Comparison of ENCODE assay signal across 2 fruit fly cellular contexts in the genomic region with DNA sequence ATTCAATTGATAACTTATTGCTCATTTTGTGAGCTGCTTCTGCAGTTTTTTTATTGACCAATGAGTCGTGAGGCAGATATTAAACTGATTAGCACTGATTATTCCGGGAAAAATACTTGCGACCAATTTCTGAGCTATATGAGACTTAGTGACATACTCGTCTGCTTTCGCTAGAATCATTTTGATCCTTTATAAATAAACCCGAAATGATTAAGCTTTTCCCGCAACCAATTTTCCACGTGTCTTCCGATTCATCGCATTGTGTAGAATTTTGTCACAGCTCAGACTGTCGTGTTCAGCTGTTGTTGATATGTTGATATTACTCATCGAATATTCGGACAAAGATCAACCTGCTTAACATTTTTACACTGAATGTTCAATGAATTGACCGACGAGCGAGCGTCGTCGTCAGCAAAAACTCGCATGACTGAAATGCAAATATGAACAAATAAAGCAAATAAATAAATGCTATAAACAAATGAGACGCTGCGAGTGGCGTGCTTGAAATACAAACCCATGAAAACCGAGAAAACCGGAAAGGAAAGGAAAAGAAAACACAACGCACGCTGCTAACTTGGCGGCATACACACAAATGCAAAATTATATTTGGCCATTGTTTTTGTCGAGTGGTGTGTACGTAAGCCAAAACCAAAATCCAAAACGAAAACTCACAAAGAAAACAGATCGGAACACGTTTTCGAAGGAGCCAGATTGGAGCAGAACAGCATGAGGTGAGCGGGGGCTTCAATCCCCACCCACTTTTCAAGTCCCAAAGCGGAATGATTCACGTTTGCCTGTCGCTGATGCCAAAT.
A peak's percentile ranks its signal among the peaks of the same experiment; 100 is the strongest.
TF ChIP-seq lines count a peak whose summit lies in the region.

No protein-coding gene starts in this region.

TF ChIP-seq in whole organism, adult, 20 proteins besides CTCF, POLR2A, EP300 and RAD21 (continued from another document):
- TF ChIP-seq CG7045 (GFP tag; optimal IDR thresholded peaks at IDR 0.05; lab: Kevin White, UChicago) (no peak), CG1620 (GFP tag; optimal IDR thresholded peaks at IDR 0.05; lab: Kevin White, UChicago) (no peak), cic (GFP tag; optimal IDR thresholded peaks at IDR 0.05; lab: Kevin White, UChicago) (peak; percentile 48)

TF ChIP-seq in whole organism, embryonic, 481 proteins besides CTCF, POLR2A, EP300 and RAD21 (continued from another document and continues in another):
- TF ChIP-seq CG4404 (GFP tag; IDR thresholded peaks at IDR 0.05; lab: Robert Waterston, UW) = no peak
- TF ChIP-seq insv (GFP tag; optimal IDR thresholded peaks at IDR 0.05; lab: Kevin White, UChicago) = no peak
- no peak for TF ChIP-seq CG31388 (GFP tag; optimal IDR thresholded peaks at IDR 0.05; lab: Kevin White, UChicago)
- no peak for TF ChIP-seq Rx (GFP tag; IDR thresholded peaks at IDR 0.05; lab: Robert Waterston, UW)
- peak; percentile 17 for TF ChIP-seq scrt (GFP tag; optimal IDR thresholded peaks at IDR 0.05; lab: Kevin White, UChicago)
- no peak for TF ChIP-seq CG7271 (tag; optimal IDR thresholded peaks at IDR 0.05; lab: Kevin White, UChicago)
- no peak for TF ChIP-seq CG12659 (GFP tag; optimal IDR thresholded peaks at IDR 0.05; lab: Kevin White, UChicago)
- no peak for TF ChIP-seq unc-4 (GFP tag; IDR thresholded peaks at IDR 0.05; lab: Robert Waterston, UW; ENCODE audit: partially characterized antibody)
- TF ChIP-seq CG3163 (GFP tag; optimal IDR thresholded peaks at IDR 0.05; lab: Kevin White, UChicago) = no peak
- TF ChIP-seq hbn (GFP tag; IDR thresholded peaks at IDR 0.05; lab: Robert Waterston, UW; ENCODE audit: partially characterized antibody) = no peak
- no peak for TF ChIP-seq aop (GFP tag; IDR thresholded peaks at IDR 0.05; lab: Robert Waterston, UW)
- no peak for TF ChIP-seq CG4854 (GFP tag; optimal IDR thresholded peaks at IDR 0.05; lab: Kevin White, UChicago)
- TF ChIP-seq org-1 (GFP tag; optimal IDR thresholded peaks at IDR 0.05; lab: Kevin White, UChicago) = no peak
- TF ChIP-seq repo (GFP tag; optimal IDR thresholded peaks at IDR 0.05; lab: Kevin White, UChicago) = no peak
- no peak for TF ChIP-seq Drgx (GFP tag; IDR thresholded peaks at IDR 0.05; lab: Robert Waterston, UW)
- TF ChIP-seq CG4360 (GFP tag; IDR thresholded peaks at IDR 0.05; lab: Robert Waterston, UW) = no peak
- no peak for TF ChIP-seq NC2α (GFP tag; optimal IDR thresholded peaks at IDR 0.05; lab: Kevin White, UChicago)
- TF ChIP-seq CG12219 (GFP tag; optimal IDR thresholded peaks at IDR 0.05; lab: Kevin White, UChicago) = no peak
- TF ChIP-seq Dip3 (GFP tag; optimal IDR thresholded peaks at IDR 0.05; lab: Kevin White, UChicago) = no peak
- no peak for TF ChIP-seq CG8388 (GFP tag; optimal IDR thresholded peaks at IDR 0.05; lab: Kevin White, UChicago)
- no peak for TF ChIP-seq gcm (GFP tag; optimal IDR thresholded peaks at IDR 0.05; lab: Kevin White, UChicago)
- TF ChIP-seq bowl (GFP tag; IDR thresholded peaks at IDR 0.05; lab: Robert Waterston, UW) = no peak
- no peak for TF ChIP-seq Neu2 (GFP tag; optimal IDR thresholded peaks at IDR 0.05; lab: Kevin White, UChicago; ENCODE audit: borderline replicate concordance)
- TF ChIP-seq gro (GFP tag; optimal IDR thresholded peaks at IDR 0.05; lab: Kevin White, UChicago) = no peak
- no peak for TF ChIP-seq sna (GFP tag; IDR thresholded peaks at IDR 0.05; lab: Robert Waterston, UW; ENCODE audit: partially characterized antibody)
- TF ChIP-seq CG30431 (GFP tag; optimal IDR thresholded peaks at IDR 0.05; lab: Kevin White, UChicago) = no peak
- TF ChIP-seq Xbp1 (GFP tag; optimal IDR thresholded peaks at IDR 0.05; lab: Kevin White, UChicago) = no peak
- no peak for TF ChIP-seq CG1647 (GFP tag; optimal IDR thresholded peaks at IDR 0.05; lab: Kevin White, UChicago)
- no peak for TF ChIP-seq CG10147 (GFP tag; optimal IDR thresholded peaks at IDR 0.05; lab: Kevin White, UChicago)
- no peak for TF ChIP-seq CG6654 (GFP tag; optimal IDR thresholded peaks at IDR 0.05; lab: Kevin White, UChicago)
- TF ChIP-seq Dbx (GFP tag; IDR thresholded peaks at IDR 0.05; lab: Robert Waterston, UW) = no peak
- no peak for TF ChIP-seq CG14965 (GFP tag; optimal IDR thresholded peaks at IDR 0.05; lab: Kevin White, UChicago; ENCODE audit: borderline replicate concordance)
- TF ChIP-seq wdn (GFP tag; IDR thresholded peaks at IDR 0.05; lab: Robert Waterston, UW) = no peak
- TF ChIP-seq CG16779 (GFP tag; IDR thresholded peaks at IDR 0.05; lab: Robert Waterston, UW) = no peak
- no peak for TF ChIP-seq Spps (tag; optimal IDR thresholded peaks at IDR 0.05; lab: Kevin White, UChicago)
- TF ChIP-seq ken (GFP tag; IDR thresholded peaks at IDR 0.05; lab: Robert Waterston, UW) = no peak
- TF ChIP-seq D19B (GFP tag; optimal IDR thresholded peaks at IDR 0.05; lab: Kevin White, UChicago) = no peak
- no peak for TF ChIP-seq chif (GFP tag; optimal IDR thresholded peaks at IDR 0.05; lab: Kevin White, UChicago)
- no peak for TF ChIP-seq crp (GFP tag; optimal IDR thresholded peaks at IDR 0.05; lab: Kevin White, UChicago)
- TF ChIP-seq p53 (GFP tag; optimal IDR thresholded peaks at IDR 0.05; lab: Kevin White, UChicago) = no peak
- no peak for TF ChIP-seq kay (GFP tag; optimal IDR thresholded peaks at IDR 0.05; lab: Kevin White, UChicago)
- TF ChIP-seq CG16863 (GFP tag; optimal IDR thresholded peaks at IDR 0.05; lab: Kevin White, UChicago) = no peak
- TF ChIP-seq gsb-n (tag; optimal IDR thresholded peaks at IDR 0.05; lab: Kevin White, UChicago) = no peak
- TF ChIP-seq CG4707 (GFP tag; optimal IDR thresholded peaks at IDR 0.05; lab: Kevin White, UChicago) = no peak
- TF ChIP-seq CG13424 (tag; optimal IDR thresholded peaks at IDR 0.05; lab: Kevin White, UChicago) = no peak
- no peak for TF ChIP-seq mld (GFP tag; IDR thresholded peaks at IDR 0.05; lab: Robert Waterston, UW; ENCODE audit: partially characterized antibody)
- no peak for TF ChIP-seq chm (GFP tag; IDR thresholded peaks at IDR 0.05; lab: Robert Waterston, UW)
- peak; percentile 34 for TF ChIP-seq sug (tag; optimal IDR thresholded peaks at IDR 0.05; lab: Kevin White, UChicago)
- no peak for TF ChIP-seq Sin3A (optimal IDR thresholded peaks at IDR 0.05; lab: Kevin White, UChicago)
- no peak for TF ChIP-seq lmd (GFP tag; IDR thresholded peaks at IDR 0.05; lab: Robert Waterston, UW)
- no peak for TF ChIP-seq ssp (GFP tag; IDR thresholded peaks at IDR 0.05; lab: Robert Waterston, UW)
- no peak for TF ChIP-seq hb (GFP tag; IDR thresholded peaks at IDR 0.05; lab: Robert Waterston, UW; ENCODE audit: partially characterized antibody)
- TF ChIP-seq Nf-YC (tag; optimal IDR thresholded peaks at IDR 0.05; lab: Kevin White, UChicago) = no peak
- TF ChIP-seq CG2120 (GFP tag; optimal IDR thresholded peaks at IDR 0.05; lab: Kevin White, UChicago) = no peak
- no peak for TF ChIP-seq Optix (GFP tag; IDR thresholded peaks at IDR 0.05; lab: Robert Waterston, UW)
- no peak for TF ChIP-seq disco-r (GFP tag; optimal IDR thresholded peaks at IDR 0.05; lab: Kevin White, UChicago)
- no peak for TF ChIP-seq eyg (GFP tag; optimal IDR thresholded peaks at IDR 0.05; lab: Kevin White, UChicago)
- no peak for TF ChIP-seq CG4730 (GFP tag; IDR thresholded peaks at IDR 0.05; lab: Robert Waterston, UW)
- no peak for TF ChIP-seq CG17328 (GFP tag; IDR thresholded peaks at IDR 0.05; lab: Robert Waterston, UW)
- no peak for TF ChIP-seq ind (GFP tag; optimal IDR thresholded peaks at IDR 0.05; lab: Kevin White, UChicago)
- no peak for TF ChIP-seq CG11085 (GFP tag; IDR thresholded peaks at IDR 0.05; lab: Robert Waterston, UW)
- no peak for TF ChIP-seq CG2199 (GFP tag; IDR thresholded peaks at IDR 0.05; lab: Robert Waterston, UW)
- no peak for TF ChIP-seq chn (GFP tag; optimal IDR thresholded peaks at IDR 0.05; lab: Kevin White, UChicago)
- TF ChIP-seq Med (GFP tag; lab: Kevin White, UChicago) = peak; percentile 74
- no peak for TF ChIP-seq CG17829 (tag; optimal IDR thresholded peaks at IDR 0.05; lab: Kevin White, UChicago)
- no peak for TF ChIP-seq fd96Cb (tag; optimal IDR thresholded peaks at IDR 0.05; lab: Kevin White, UChicago)
- TF ChIP-seq CG1792 (GFP tag; optimal IDR thresholded peaks at IDR 0.05; lab: Kevin White, UChicago) = no peak
- TF ChIP-seq inv (GFP tag; IDR thresholded peaks at IDR 0.05; lab: Robert Waterston, UW; ENCODE audit: partially characterized antibody) = no peak
- TF ChIP-seq Usf (GFP tag; optimal IDR thresholded peaks at IDR 0.05; lab: Kevin White, UChicago) = no peak
- TF ChIP-seq pzg (GFP tag; optimal IDR thresholded peaks at IDR 0.05; lab: Kevin White, UChicago) = no peak
- TF ChIP-seq twi (tag; optimal IDR thresholded peaks at IDR 0.05; lab: Kevin White, UChicago) = no peak
- TF ChIP-seq CG2889 (GFP tag; IDR thresholded peaks at IDR 0.05; lab: Robert Waterston, UW) = no peak
- no peak for TF ChIP-seq Deaf1 (tag; optimal IDR thresholded peaks at IDR 0.05; lab: Kevin White, UChicago)
- no peak for TF ChIP-seq Mrtf (GFP tag; IDR thresholded peaks at IDR 0.05; lab: Robert Waterston, UW)
- no peak for TF ChIP-seq Oli (tag; optimal IDR thresholded peaks at IDR 0.05; lab: Kevin White, UChicago)
- TF ChIP-seq gce (GFP tag; IDR thresholded peaks at IDR 0.05; lab: Robert Waterston, UW) = no peak
- TF ChIP-seq CG31365 (tag; optimal IDR thresholded peaks at IDR 0.05; lab: Kevin White, UChicago) = peak; percentile 16
- TF ChIP-seq CG7357 (GFP tag; IDR thresholded peaks at IDR 0.05; lab: Robert Waterston, UW) = no peak
- no peak for TF ChIP-seq exex (tag; optimal IDR thresholded peaks at IDR 0.05; lab: Kevin White, UChicago)
- TF ChIP-seq Hey (tag; optimal IDR thresholded peaks at IDR 0.05; lab: Kevin White, UChicago) = no peak
- TF ChIP-seq CG5180 (GFP tag; optimal IDR thresholded peaks at IDR 0.05; lab: Kevin White, UChicago) = peak; percentile 31
- TF ChIP-seq tx (GFP tag; optimal IDR thresholded peaks at IDR 0.05; lab: Kevin White, UChicago) = no peak
- TF ChIP-seq vfl (GFP tag; optimal IDR thresholded peaks at IDR 0.05; lab: Kevin White, UChicago) = no peak
- TF ChIP-seq CkIIα-i1 (GFP tag; IDR thresholded peaks at IDR 0.05; lab: Robert Waterston, UW) = no peak
- TF ChIP-seq rib (GFP tag; IDR thresholded peaks at IDR 0.05; lab: Robert Waterston, UW) = no peak
- TF ChIP-seq sc (optimal IDR thresholded peaks at IDR 0.05; lab: Kevin White, UChicago) = no peak
- TF ChIP-seq sc (GFP tag; optimal IDR thresholded peaks at IDR 0.05; lab: Kevin White, UChicago) = no peak
- TF ChIP-seq Camta (GFP tag; optimal IDR thresholded peaks at IDR 0.05; lab: Kevin White, UChicago) = no peak
- no peak for TF ChIP-seq HLH3B (GFP tag; IDR thresholded peaks at IDR 0.05; lab: Robert Waterston, UW)
- no peak for TF ChIP-seq en (GFP tag; optimal IDR thresholded peaks at IDR 0.05; lab: Kevin White, UChicago)
- TF ChIP-seq Dll (GFP tag; IDR thresholded peaks at IDR 0.05; lab: Robert Waterston, UW; ENCODE audit: partially characterized antibody) = no peak
- no peak for TF ChIP-seq CG10366 (GFP tag; IDR thresholded peaks at IDR 0.05; lab: Robert Waterston, UW)
- TF ChIP-seq pnt (GFP tag; optimal IDR thresholded peaks at IDR 0.05; lab: Kevin White, UChicago) = no peak
- no peak for TF ChIP-seq emc (GFP tag; optimal IDR thresholded peaks at IDR 0.05; lab: Kevin White, UChicago)
- no peak for TF ChIP-seq peb (GFP tag; IDR thresholded peaks at IDR 0.05; lab: Robert Waterston, UW)
- TF ChIP-seq hth (optimal IDR thresholded peaks at IDR 0.05; lab: Kevin White, UChicago) = no peak
- TF ChIP-seq sisA (GFP tag; IDR thresholded peaks at IDR 0.05; lab: Robert Waterston, UW) = no peak
- TF ChIP-seq CG34376 (GFP tag; optimal IDR thresholded peaks at IDR 0.05; lab: Kevin White, UChicago) = no peak
- no peak for TF ChIP-seq CG10209 (GFP tag; optimal IDR thresholded peaks at IDR 0.05; lab: Kevin White, UChicago)
- TF ChIP-seq bigmax (GFP tag; optimal IDR thresholded peaks at IDR 0.05; lab: Kevin White, UChicago) = no peak
- no peak for TF ChIP-seq HmgD (GFP tag; optimal IDR thresholded peaks at IDR 0.05; lab: Kevin White, UChicago)
- TF ChIP-seq zfh2 (GFP tag; optimal IDR thresholded peaks at IDR 0.05; lab: Kevin White, UChicago) = no peak
- TF ChIP-seq so (GFP tag; IDR thresholded peaks at IDR 0.05; lab: Robert Waterston, UW) = no peak
- TF ChIP-seq crc (GFP tag; optimal IDR thresholded peaks at IDR 0.05; lab: Kevin White, UChicago) = no peak
- TF ChIP-seq fd102C (GFP tag; optimal IDR thresholded peaks at IDR 0.05; lab: Kevin White, UChicago) = no peak
- TF ChIP-seq tna (GFP tag; IDR thresholded peaks at IDR 0.05; lab: Robert Waterston, UW; ENCODE audit: partially characterized antibody) = no peak
- TF ChIP-seq Hmr (GFP tag; optimal IDR thresholded peaks at IDR 0.05; lab: Kevin White, UChicago) = no peak
- TF ChIP-seq CG2712 (tag; optimal IDR thresholded peaks at IDR 0.05; lab: Kevin White, UChicago) = no peak
- no peak for TF ChIP-seq Ets97D (GFP tag; optimal IDR thresholded peaks at IDR 0.05; lab: Kevin White, UChicago)
- TF ChIP-seq pita (GFP tag; optimal IDR thresholded peaks at IDR 0.05; lab: Kevin White, UChicago) = no peak
- TF ChIP-seq NFAT (GFP tag; IDR thresholded peaks at IDR 0.05; lab: Robert Waterston, UW) = no peak
- peak; percentile 49 for TF ChIP-seq nau (GFP tag; optimal IDR thresholded peaks at IDR 0.05; lab: Kevin White, UChicago)
- TF ChIP-seq knrl (GFP tag; IDR thresholded peaks at IDR 0.05; lab: Robert Waterston, UW; ENCODE audit: partially characterized antibody) = no peak
- TF ChIP-seq Trl (optimal IDR thresholded peaks at IDR 0.05; lab: Kevin White, UChicago) = no peak
- TF ChIP-seq Trl (GFP tag; optimal IDR thresholded peaks at IDR 0.05; lab: Kevin White, UChicago) = no peak
- TF ChIP-seq Hr39 (optimal IDR thresholded peaks at IDR 0.05; lab: Kevin White, UChicago) = no peak
- no peak for TF ChIP-seq unpg (GFP tag; optimal IDR thresholded peaks at IDR 0.05; lab: Kevin White, UChicago)
- TF ChIP-seq CG3281 (GFP tag; optimal IDR thresholded peaks at IDR 0.05; lab: Kevin White, UChicago) = peak; percentile 51
- TF ChIP-seq onecut (GFP tag; IDR thresholded peaks at IDR 0.05; lab: Robert Waterston, UW) = no peak; the same call in 1 of the 2 replicates
- peak; percentile 34 for TF ChIP-seq CG10543 (GFP tag; optimal IDR thresholded peaks at IDR 0.05; lab: Kevin White, UChicago)
- no peak for TF ChIP-seq CG6254 (GFP tag; optimal IDR thresholded peaks at IDR 0.05; lab: Kevin White, UChicago)
- TF ChIP-seq CG13287 (GFP tag; IDR thresholded peaks at IDR 0.05; lab: Robert Waterston, UW; ENCODE audit: partially characterized antibody) = 0 out of 2 replicates have a peak, but pooled peaks have one; percentile 9
- TF ChIP-seq croc (GFP tag; conservative IDR thresholded peaks at IDR 0.05; lab: Robert Waterston, UW) = no peak
- TF ChIP-seq abd-A (tag; optimal IDR thresholded peaks at IDR 0.05; lab: Kevin White, UChicago) = peak; percentile 59
- TF ChIP-seq gfzf (GFP tag; optimal IDR thresholded peaks at IDR 0.05; lab: Kevin White, UChicago) = no peak
- no peak for TF ChIP-seq Fer2 (tag; optimal IDR thresholded peaks at IDR 0.05; lab: Kevin White, UChicago)
